Worm (Caenorhabditis elegans) whole organism, L4/young adult: ENCODE data around the gene C02B8.12.

ENCODE experiments used
- dao-5 ChIP-seq: sonication (generic microtip); optimal IDR thresholded peaks from 2 replicates; lab custom pipeline; 2016; ENCODE audit warnings: missing genotype, missing genetic modification characterization, moderate library complexity, missing compliant biosample characterization
- him-1 ChIP-seq: sonication (generic microtip); optimal IDR thresholded peaks from 2 replicates; lab custom pipeline; 2016; ENCODE audit warnings: missing genotype, missing genetic modification reagents, missing genetic modification characterization, missing compliant biosample characterization

- TF ChIP-seq dao-5 (no peak), him-1 (tag; lab: Kevin White, UChicago) (no peak)
Measured at ce11 chrX:8110193-8110592, 13.0 kb downstream of the C02B8.12 start, which contains the start of gene K07E3.1.
